Fruit fly (Drosophila melanogaster): ENCODE data around the gene Alp12.

Gene Alp12

dm6 chr2L:19398317-19399234 is 25.3 kb upstream of the Alp12 start, which contains the start of gene CG17544 (continued):
- TF ChIP-seq CG31365 (tag; optimal IDR thresholded peaks at IDR 0.05) (no peak), Ets65A (GFP tag) (peak; percentile 91), tll (GFP tag; optimal IDR thresholded peaks at IDR 0.05) (no peak), so (GFP tag; IDR thresholded peaks at IDR 0.05) (no peak), CG7987 (GFP tag; optimal IDR thresholded peaks at IDR 0.05) (peak; percentile 29), jing (GFP tag; optimal IDR thresholded peaks at IDR 0.05) (no peak), CG9727 (GFP tag; optimal IDR thresholded peaks at IDR 0.05) (peak; percentile 86), CG31224 (GFP tag; IDR thresholded peaks at IDR 0.05) (peak; percentile 46; the same call in 1 of the 2 replicates), CG12219 (GFP tag; optimal IDR thresholded peaks at IDR 0.05) (peak; percentile 11), tna (GFP tag; IDR thresholded peaks at IDR 0.05; ENCODE audit: partially characterized antibody) (no peak; the same call in 1 of the 2 replicates), NFAT (GFP tag; IDR thresholded peaks at IDR 0.05) (peak; percentile 70), hth (optimal IDR thresholded peaks at IDR 0.05) (no peak), phol (tag; optimal IDR thresholded peaks at IDR 0.05) (peak; percentile 83), sima (GFP tag; optimal IDR thresholded peaks at IDR 0.05) (no peak), CG7271 (tag; optimal IDR thresholded peaks at IDR 0.05) (no peak), CG11723 (GFP tag; optimal IDR thresholded peaks at IDR 0.05) (no peak), CG30020 (tag; optimal IDR thresholded peaks at IDR 0.05) (peak; percentile 49), grau (tag; optimal IDR thresholded peaks at IDR 0.05) (peak; percentile 87), en (GFP tag; optimal IDR thresholded peaks at IDR 0.05) (no peak), jigr1 (GFP tag; IDR thresholded peaks at IDR 0.05) (peak; percentile 11; the same call in 1 of the 3 replicates), CG11247 (GFP tag; IDR thresholded peaks at IDR 0.05) (no peak), pnt (GFP tag; optimal IDR thresholded peaks at IDR 0.05) (peak; percentile 33), Gsc (GFP tag; IDR thresholded peaks at IDR 0.05) (no peak), MESR4 (GFP tag; optimal IDR thresholded peaks at IDR 0.05) (no peak), HLH3B (GFP tag; IDR thresholded peaks at IDR 0.05) (no peak), bab2 (GFP tag; optimal IDR thresholded peaks at IDR 0.05) (no peak), ttk (GFP tag; IDR thresholded peaks at IDR 0.05) (peak; percentile 79), ssp (GFP tag; IDR thresholded peaks at IDR 0.05) (peak; percentile 54), tin (GFP tag; optimal IDR thresholded peaks at IDR 0.05) (peak; percentile 49), sd (tag; optimal IDR thresholded peaks at IDR 0.05) (peak; percentile 75), Atf3 (GFP tag; optimal IDR thresholded peaks at IDR 0.05) (no peak), wor (GFP tag; IDR thresholded peaks at IDR 0.05) (peak; percentile 21; the same call in 1 of the 2 replicates), CG10654 (GFP tag; optimal IDR thresholded peaks at IDR 0.05) (peak; percentile 70), CG5245 (GFP tag; optimal IDR thresholded peaks at IDR 0.05) (no peak), Opbp (GFP tag; IDR thresholded peaks at IDR 0.05; ENCODE audit: partially characterized antibody) (0 out of 3 replicates have a peak, but pooled peaks have one; percentile 9), CG13123 (GFP tag; optimal IDR thresholded peaks at IDR 0.05) (peak; percentile 23), CG3163 (GFP tag; optimal IDR thresholded peaks at IDR 0.05) (peak; percentile 62), scrt (GFP tag; optimal IDR thresholded peaks at IDR 0.05) (peak; percentile 88), Eip74EF (GFP tag; optimal IDR thresholded peaks at IDR 0.05) (peak in 1 of 2 experiments; percentile 22), CG17186 (GFP tag; optimal IDR thresholded peaks at IDR 0.05) (no peak), CG16813 (GFP tag; IDR thresholded peaks at IDR 0.05; ENCODE audit: partially characterized antibody) (no peak), ranshi (GFP tag; IDR thresholded peaks at IDR 0.05) (peak; percentile 47; the same call in 1 of the 2 replicates), Myb (GFP tag; optimal IDR thresholded peaks at IDR 0.05) (peak; percentile 25), Usf (GFP tag; optimal IDR thresholded peaks at IDR 0.05) (peak; percentile 66), CG11560 (tag; IDR thresholded peaks at IDR 0.05) (0 out of 3 replicates have a peak, but pooled peaks have one; percentile 8), CG17359 (tag; optimal IDR thresholded peaks at IDR 0.05) (peak; percentile 76), Mad (GFP tag; optimal IDR thresholded peaks at IDR 0.05) (no peak), CG3281 (GFP tag; optimal IDR thresholded peaks at IDR 0.05) (peak; percentile 90), CG3065 (GFP tag; optimal IDR thresholded peaks at IDR 0.05) (peak; percentile 33)

All from whole organism, embryonic.